Fruit fly (Drosophila melanogaster) whole organism, pupa: ENCODE measurements around the gene bnb.

Experiments used
- CG15710 ChIP-seq: fragments of 200-800 bp; sonication (Bioruptor generic); optimal IDR thresholded peaks from 2 replicates; lab custom pipeline; 2018; ENCODE audit warnings: missing biosample characterization, mild to moderate bottlenecking, missing genetic modification characterization, moderate library complexity
- CG17806 ChIP-seq: fragments of 200-800 bp; sonication (Bioruptor generic); optimal IDR thresholded peaks from 2 replicates; lab custom pipeline; 2018; ENCODE audit warnings: missing biosample characterization, mild to moderate bottlenecking, missing genetic modification characterization, moderate library complexity
- gl ChIP-seq: fragments of 200-800 bp; sonication (Bioruptor generic); optimal IDR thresholded peaks from 2 replicates; lab custom pipeline; 2018; ENCODE audit warnings: missing biosample characterization, mild to moderate bottlenecking, missing genetic modification characterization

dm6 chrX:18771356-18771755 is 26.1 kb downstream of the bnb start:
- no peak for TF ChIP-seq CG15710 (tag; lab: Kevin White, UChicago)
- TF ChIP-seq gl, result no peak
- TF ChIP-seq CG17806 (tag; lab: Kevin White, UChicago), result no peak
